Fruit fly (Drosophila melanogaster) whole organism, prepupa: ENCODE data around the gene CG6204.

Experiments used
- Blimp-1 ChIP-seq: fragments of 200-800 bp; sonication (Bioruptor generic); optimal IDR thresholded peaks from 3 replicates; lab custom pipeline; 2017; ENCODE audit warnings: missing biosample characterization, missing genetic modification characterization, mild to moderate bottlenecking, moderate library complexity, missing genetic modification reagents
- CG11762 ChIP-seq: fragments of 200-800 bp; sonication (Bioruptor generic); optimal IDR thresholded peaks from 3 replicates; lab custom pipeline; 2016; ENCODE audit warnings: missing biosample characterization, missing genetic modification characterization; ENCODE audit not compliant: insufficient read depth
- CG11902 ChIP-seq: fragments of 200-800 bp; sonication (Bioruptor generic); optimal IDR thresholded peaks from 3 replicates; lab custom pipeline; 2016; ENCODE audit warnings: missing biosample characterization, missing genetic modification characterization
- CG6808 ChIP-seq: fragments of 200-800 bp; sonication (Bioruptor generic); optimal IDR thresholded peaks from 3 replicates; lab custom pipeline; 2017; ENCODE audit warnings: missing biosample characterization, missing genetic modification characterization, mild to moderate bottlenecking, moderate library complexity, missing genetic modification reagents
- CG9139 ChIP-seq: fragments of 200-800 bp; sonication (Bioruptor generic); optimal IDR thresholded peaks from 3 replicates; lab custom pipeline; 2017; ENCODE audit warnings: missing biosample characterization, mild to moderate bottlenecking, missing genetic modification characterization
- Ets21C ChIP-seq: fragments of 200-800 bp; sonication (Bioruptor generic); optimal IDR thresholded peaks from 3 replicates; lab custom pipeline; 2016; ENCODE audit warnings: missing biosample characterization, missing genetic modification characterization
- Gug ChIP-seq: fragments of 200-800 bp; sonication (Bioruptor generic); IDR thresholded peaks from 2 replicates; pipeline ENCODE4 v1.3.6; 2022; ENCODE audit warnings: missing biosample characterization, missing genetic modification characterization
- Hr39 ChIP-seq: fragments of 200-800 bp; sonication (Bioruptor generic); optimal IDR thresholded peaks from 2 replicates; lab custom pipeline; 2016; ENCODE audit warnings: missing biosample characterization, missing genetic modification characterization
- OdsH ChIP-seq: fragments of 200-800 bp; sonication (Bioruptor generic); optimal IDR thresholded peaks from 3 replicates; lab custom pipeline; 2016; ENCODE audit warnings: missing biosample characterization, missing genetic modification characterization
- Sox102F ChIP-seq: fragments of 200-800 bp; sonication (Bioruptor generic); optimal IDR thresholded peaks from 2 replicates; lab custom pipeline; 2016; ENCODE audit warnings: missing biosample characterization, mild to moderate bottlenecking, missing genetic modification characterization
- achi ChIP-seq: fragments of 200-800 bp; sonication (Bioruptor generic); optimal IDR thresholded peaks from 3 replicates; lab custom pipeline; 2016; ENCODE audit warnings: missing biosample characterization, missing genetic modification characterization
- acj6 ChIP-seq: fragments of 200-800 bp; sonication (Bioruptor generic); optimal IDR thresholded peaks from 3 replicates; lab custom pipeline; 2016; ENCODE audit warnings: missing biosample characterization, missing genetic modification characterization
- cyc ChIP-seq: fragments of 200-800 bp; sonication (Bioruptor generic); optimal IDR thresholded peaks from 3 replicates; lab custom pipeline; 2016; ENCODE audit warnings: missing biosample characterization, missing genetic modification characterization
- dac ChIP-seq: fragments of 200-800 bp; sonication (Bioruptor generic); optimal IDR thresholded peaks from 2 replicates; lab custom pipeline; 2017; ENCODE audit warnings: missing biosample characterization, mild to moderate bottlenecking, missing genetic modification characterization
- eg ChIP-seq: fragments of 200-800 bp; sonication (Bioruptor generic); IDR thresholded peaks from 3 replicates; pipeline ENCODE4 v1.3.6; 2022; ENCODE audit warnings: missing biosample characterization, missing genetic modification characterization
- pdm3 ChIP-seq: fragments of 200-800 bp; sonication (Bioruptor generic); optimal IDR thresholded peaks from 3 replicates; lab custom pipeline; 2016; ENCODE audit warnings: missing biosample characterization, missing genetic modification characterization

CG6204 gene

DNA sequence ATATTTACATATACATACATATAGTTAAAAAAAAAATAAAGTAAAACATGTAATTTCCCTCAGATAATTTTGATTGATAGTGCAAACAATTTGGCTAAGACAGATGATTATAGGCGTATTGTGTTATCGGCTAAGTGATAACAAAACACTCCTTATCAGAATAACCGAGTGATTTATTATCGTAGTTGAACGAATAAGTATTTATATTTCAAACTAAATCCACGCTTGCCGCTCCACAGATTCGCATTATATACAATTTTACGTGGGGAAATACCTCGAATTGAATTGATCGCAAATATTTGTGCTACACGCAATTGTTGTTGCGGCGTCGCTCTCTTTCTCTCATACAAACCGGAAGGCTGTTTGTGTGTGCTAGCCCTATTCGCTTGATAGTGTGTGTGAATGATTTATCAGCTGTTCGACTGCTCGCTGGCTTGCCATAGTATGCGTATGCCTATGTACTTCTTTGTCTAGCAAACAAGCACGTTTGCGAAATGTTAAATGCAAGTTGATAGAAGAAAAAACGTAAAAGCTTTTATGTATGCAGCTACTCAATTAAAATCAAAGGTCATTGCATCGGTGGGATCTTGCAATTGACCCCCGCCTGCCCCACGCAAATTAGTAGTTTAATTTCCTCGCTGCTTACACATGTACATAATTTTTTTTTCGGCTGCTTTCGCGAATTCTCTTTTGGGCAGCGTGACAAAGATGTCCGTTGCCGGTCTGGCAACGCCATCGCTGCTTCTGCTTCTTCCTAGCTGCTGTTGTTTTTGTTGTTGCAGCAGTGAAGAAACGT lies 39.9 kb downstream of the CG6204 start (continued):
- TF ChIP-seq CG11902 (GFP tag; lab: Kevin White, UChicago) = no peak
- no peak for TF ChIP-seq dac (GFP tag; lab: Kevin White, UChicago)
- TF ChIP-seq Blimp-1 (GFP tag; lab: Kevin White, UChicago) = no peak
- TF ChIP-seq Sox102F (GFP tag; lab: Kevin White, UChicago) = no peak
- TF ChIP-seq CG11762 = no peak
- TF ChIP-seq achi = no peak
- TF ChIP-seq eg (GFP tag; lab: Robert Waterston, UW) = 0 out of 3 replicates have a peak, but pooled peaks have one; percentile 48
- no peak for TF ChIP-seq Ets21C (GFP tag; lab: Kevin White, UChicago)
- no peak for TF ChIP-seq Hr39 (GFP tag; lab: Kevin White, UChicago)
- TF ChIP-seq, all 60 proteins: peak for 14

- no peak for TF ChIP-seq Gug (GFP tag; lab: Robert Waterston, UW)
- no peak for TF ChIP-seq cyc (GFP tag; lab: Kevin White, UChicago)
- no peak for TF ChIP-seq CG9139 (GFP tag; lab: Kevin White, UChicago)
- no peak for TF ChIP-seq OdsH (GFP tag; lab: Kevin White, UChicago)
- TF ChIP-seq dac (GFP tag; lab: Kevin White, UChicago) = no peak
- no peak for TF ChIP-seq acj6 (GFP tag; lab: Kevin White, UChicago)
- TF ChIP-seq, all 60 proteins: peak for 0
These were observed 40.5 kb downstream of the CG6204 start for dm6 chr3R:24234162-24234529.

DNA sequence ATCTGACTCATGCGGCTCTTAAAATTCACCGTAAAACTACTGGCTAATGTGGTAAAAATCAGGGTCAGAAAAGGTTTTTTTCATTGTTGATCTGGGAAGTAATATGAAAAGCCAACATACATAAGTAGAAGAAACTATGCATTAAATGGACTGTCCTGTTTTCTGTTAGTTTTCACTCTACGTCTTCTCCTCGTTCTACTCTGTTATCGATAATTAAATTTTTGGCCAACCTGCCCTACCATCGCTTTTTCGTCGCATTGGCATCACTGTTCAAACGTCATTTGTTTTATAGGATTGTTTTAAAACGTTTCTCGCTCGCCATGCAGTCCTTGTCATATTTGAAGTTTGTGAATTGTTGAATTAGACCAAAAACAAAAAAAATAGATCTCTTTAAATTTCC lies 41.1 kb downstream of the CG6204 start:
- no peak for TF ChIP-seq Gug (GFP tag; lab: Robert Waterston, UW)
- no peak for TF ChIP-seq pdm3 (GFP tag; lab: Kevin White, UChicago)
- TF ChIP-seq CG6808 (GFP tag; lab: Kevin White, UChicago) = peak; percentile 93
- no peak for TF ChIP-seq Hr39 (GFP tag; lab: Kevin White, UChicago)
